Worm (Caenorhabditis elegans) whole organism, early embryonic: ENCODE results near the gene srbc-78.

Experiments
- F13C5.2 ChIP-seq: sonication (generic microtip); optimal IDR thresholded peaks from 2 replicates; lab custom pipeline; 2017; ENCODE audit warnings: mild to moderate bottlenecking, missing genetic modification characterization, inconsistent platforms, missing compliant biosample characterization
- ets-7 ChIP-seq: sonication (generic microtip); optimal IDR thresholded peaks from 2 replicates; lab custom pipeline; 2016; ENCODE audit warnings: missing genotype, missing genetic modification characterization, missing compliant biosample characterization
- flt-1 ChIP-seq: fragments of 200-800 bp; sonication (Bioruptor generic); IDR thresholded peaks from 2 replicates; pipeline ENCODE4 v1.3.6; 2022; ENCODE audit warnings: missing genetic modification characterization, missing compliant biosample characterization

DNA sequence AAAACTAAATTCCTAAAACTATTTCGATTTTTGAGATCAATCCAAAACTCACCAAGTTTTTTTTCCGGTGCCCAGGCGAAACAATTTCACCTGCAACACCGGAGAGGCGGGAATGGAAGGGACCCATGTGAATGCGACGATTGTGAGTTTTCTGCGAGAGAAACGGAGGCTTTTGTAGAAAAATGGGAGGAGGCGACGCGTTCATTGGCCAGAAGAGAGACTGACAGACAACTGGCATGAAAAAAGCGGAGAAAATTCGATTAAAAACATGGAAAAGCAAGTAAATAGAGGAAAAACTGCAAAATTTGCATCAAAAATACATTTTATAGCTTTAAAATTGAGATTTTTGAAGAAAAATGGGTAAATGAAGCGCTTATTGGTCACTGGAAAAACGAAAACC lies 13.2 kb downstream of the srbc-78 start, which contains the start of gene B0250.7:
- TF ChIP-seq F13C5.2 (tag; lab: Kevin White, UChicago) (no peak), flt-1 (GFP tag; lab: Robert Waterston, UW) (no peak), ets-7 (tag; lab: Kevin White, UChicago) (no peak)
